In genomic region chr2L:13829540-13829939, dm6 we compare ENCODE assay signal across 1 fruit fly cellular context.
TF ChIP-seq lines count a peak whose summit lies in the region.

Gene Arpc1 (minus strand): TSS chr2L:13829741.
Gene Orc5 (plus strand): TSS chr2L:13829837.

TF ChIP-seq in whole organism, embryonic, 481 proteins besides CTCF, POLR2A, EP300 and RAD21 (continued from another document and continues in another):
- TF ChIP-seq E2f2 (GFP tag; IDR thresholded peaks at IDR 0.05; lab: Robert Waterston, UW) (peak; percentile 90), Nf-YA (GFP tag; IDR thresholded peaks at IDR 0.05; lab: Robert Waterston, UW) (no peak), h (optimal IDR thresholded peaks at IDR 0.05; lab: Kevin White, UChicago) (no peak), Lim3 (GFP tag; IDR thresholded peaks at IDR 0.05; lab: Robert Waterston, UW) (no peak), phol (tag; optimal IDR thresholded peaks at IDR 0.05; lab: Kevin White, UChicago) (peak; percentile 56), ems (GFP tag; optimal IDR thresholded peaks at IDR 0.05; lab: Kevin White, UChicago) (no peak), Pdp1 (GFP tag; optimal IDR thresholded peaks at IDR 0.05; lab: Kevin White, UChicago) (peak in 1 of 2 experiments; percentile 84), MESR4 (GFP tag; optimal IDR thresholded peaks at IDR 0.05; lab: Kevin White, UChicago) (peak; percentile 74), Gug (GFP tag; IDR thresholded peaks at IDR 0.05; lab: Robert Waterston, UW) (no peak), Dll (GFP tag; IDR thresholded peaks at IDR 0.05; lab: Robert Waterston, UW; ENCODE audit: partially characterized antibody) (peak; percentile 88), CG2120 (GFP tag; optimal IDR thresholded peaks at IDR 0.05; lab: Kevin White, UChicago) (no peak), hbn (GFP tag; IDR thresholded peaks at IDR 0.05; lab: Robert Waterston, UW; ENCODE audit: partially characterized antibody) (peak; percentile 92), Mad (GFP tag; optimal IDR thresholded peaks at IDR 0.05; lab: Kevin White, UChicago) (no peak), nmo (GFP tag; optimal IDR thresholded peaks at IDR 0.05; lab: Kevin White, UChicago) (peak; percentile 52), row (GFP tag; IDR thresholded peaks at IDR 0.05; lab: Robert Waterston, UW) (peak; percentile 36; the same call in 1 of the 3 replicates), CG9215 (GFP tag; IDR thresholded peaks at IDR 0.05; lab: Robert Waterston, UW) (no peak), MTF-1 (GFP tag; optimal IDR thresholded peaks at IDR 0.05; lab: Kevin White, UChicago; ENCODE audit: borderline replicate concordance) (no peak), CG17829 (tag; optimal IDR thresholded peaks at IDR 0.05; lab: Kevin White, UChicago) (peak; percentile 9), Sox102F (GFP tag; optimal IDR thresholded peaks at IDR 0.05; lab: Kevin White, UChicago) (no peak), YL-1 (GFP tag; optimal IDR thresholded peaks at IDR 0.05; lab: Kevin White, UChicago) (peak; percentile 82), CG8924 (tag; optimal IDR thresholded peaks at IDR 0.05; lab: Kevin White, UChicago) (peak; percentile 1), stwl (tag; optimal IDR thresholded peaks at IDR 0.05; lab: Kevin White, UChicago) (peak; percentile 48), grau (tag; optimal IDR thresholded peaks at IDR 0.05; lab: Kevin White, UChicago) (peak; percentile 48), CG4282 (GFP tag; optimal IDR thresholded peaks at IDR 0.05; lab: Kevin White, UChicago) (no peak), knrl (GFP tag; IDR thresholded peaks at IDR 0.05; lab: Robert Waterston, UW; ENCODE audit: partially characterized antibody) (peak; percentile 88), scrt (GFP tag; optimal IDR thresholded peaks at IDR 0.05; lab: Kevin White, UChicago) (no peak), rib (GFP tag; IDR thresholded peaks at IDR 0.05; lab: Robert Waterston, UW) (no peak), Sry-δ (GFP tag; optimal IDR thresholded peaks at IDR 0.05; lab: Kevin White, UChicago) (peak; percentile 96), BEAF-32 (GFP tag; optimal IDR thresholded peaks at IDR 0.05; lab: Kevin White, UChicago) (peak; percentile 96), pho (GFP tag; optimal IDR thresholded peaks at IDR 0.05; lab: Kevin White, UChicago) (no peak), ab (GFP tag; optimal IDR thresholded peaks at IDR 0.05; lab: Kevin White, UChicago) (no peak), Ptx1 (GFP tag; IDR thresholded peaks at IDR 0.05; lab: Robert Waterston, UW) (no peak), CG15073 (GFP tag; optimal IDR thresholded peaks at IDR 0.05; lab: Kevin White, UChicago) (no peak), CG5245 (GFP tag; optimal IDR thresholded peaks at IDR 0.05; lab: Kevin White, UChicago) (no peak), Hr78 (GFP tag; optimal IDR thresholded peaks at IDR 0.05; lab: Kevin White, UChicago) (no peak), insv (GFP tag; optimal IDR thresholded peaks at IDR 0.05; lab: Kevin White, UChicago) (peak in 1 of 2 experiments; percentile 4), bsh (GFP tag; optimal IDR thresholded peaks at IDR 0.05; lab: Kevin White, UChicago) (no peak), CG6791 (GFP tag; IDR thresholded peaks at IDR 0.05; lab: Robert Waterston, UW; ENCODE audit: partially characterized antibody) (peak; percentile 93), zen2 (GFP tag; IDR thresholded peaks at IDR 0.05; lab: Robert Waterston, UW; ENCODE audit: partially characterized antibody) (peak; percentile 72), Scr (GFP tag; IDR thresholded peaks at IDR 0.05; lab: Robert Waterston, UW; ENCODE audit: partially characterized antibody) (peak; percentile 86), CG11723 (GFP tag; optimal IDR thresholded peaks at IDR 0.05; lab: Kevin White, UChicago) (no peak), CG8944 (GFP tag; optimal IDR thresholded peaks at IDR 0.05; lab: Kevin White, UChicago) (no peak), br (optimal IDR thresholded peaks at IDR 0.05; lab: Kevin White, UChicago) (no peak), Myb (GFP tag; optimal IDR thresholded peaks at IDR 0.05; lab: Kevin White, UChicago) (peak; percentile 83), CG31441 (GFP tag; IDR thresholded peaks at IDR 0.05; lab: Robert Waterston, UW) (no peak), chn (GFP tag; optimal IDR thresholded peaks at IDR 0.05; lab: Kevin White, UChicago) (no peak), CG4617 (GFP tag; optimal IDR thresholded peaks at IDR 0.05; lab: Kevin White, UChicago; ENCODE audit: borderline replicate concordance) (peak; percentile 79), vnd (GFP tag; IDR thresholded peaks at IDR 0.05; lab: Robert Waterston, UW; ENCODE audit: partially characterized antibody) (peak; percentile 73), CG18262 (tag; optimal IDR thresholded peaks at IDR 0.05; lab: Kevin White, UChicago) (no peak), NfI (GFP tag; optimal IDR thresholded peaks at IDR 0.05; lab: Kevin White, UChicago) (no peak), Sox100B (GFP tag; optimal IDR thresholded peaks at IDR 0.05; lab: Kevin White, UChicago) (no peak), Ets97D (GFP tag; optimal IDR thresholded peaks at IDR 0.05; lab: Kevin White, UChicago) (peak; percentile 62), CG14050 (GFP tag; IDR thresholded peaks at IDR 0.05; lab: Robert Waterston, UW) (no peak), abd-A (tag; optimal IDR thresholded peaks at IDR 0.05; lab: Kevin White, UChicago) (no peak), sna (GFP tag; IDR thresholded peaks at IDR 0.05; lab: Robert Waterston, UW; ENCODE audit: partially characterized antibody) (peak; percentile 84), gfzf (GFP tag; optimal IDR thresholded peaks at IDR 0.05; lab: Kevin White, UChicago) (peak; percentile 93), CG4404 (GFP tag; IDR thresholded peaks at IDR 0.05; lab: Robert Waterston, UW) (no peak), sc (optimal IDR thresholded peaks at IDR 0.05; lab: Kevin White, UChicago) (no peak), sc (GFP tag; optimal IDR thresholded peaks at IDR 0.05; lab: Kevin White, UChicago) (no peak), CG17612 (GFP tag; IDR thresholded peaks at IDR 0.05; lab: Robert Waterston, UW) (no peak), E2f1 (GFP tag; IDR thresholded peaks at IDR 0.05; lab: Robert Waterston, UW) (peak; percentile 76), CG9797 (GFP tag; optimal IDR thresholded peaks at IDR 0.05; lab: Kevin White, UChicago) (peak; percentile 86), Bgb (GFP tag; IDR thresholded peaks at IDR 0.05; lab: Robert Waterston, UW; ENCODE audit: partially characterized antibody) (peak; percentile 87), CG2129 (GFP tag; IDR thresholded peaks at IDR 0.05; lab: Robert Waterston, UW; ENCODE audit: partially characterized antibody) (peak; percentile 82), Hmx (GFP tag; optimal IDR thresholded peaks at IDR 0.05; lab: Kevin White, UChicago) (no peak), hb (GFP tag; IDR thresholded peaks at IDR 0.05; lab: Robert Waterston, UW; ENCODE audit: partially characterized antibody) (peak; percentile 83), CG16779 (GFP tag; IDR thresholded peaks at IDR 0.05; lab: Robert Waterston, UW) (no peak), CG7271 (tag; optimal IDR thresholded peaks at IDR 0.05; lab: Kevin White, UChicago) (peak; percentile 50), tll (GFP tag; optimal IDR thresholded peaks at IDR 0.05; lab: Kevin White, UChicago) (no peak), CG18011 (GFP tag; optimal IDR thresholded peaks at IDR 0.05; lab: Kevin White, UChicago) (peak; percentile 50), CrebB (tag; optimal IDR thresholded peaks at IDR 0.05; lab: Kevin White, UChicago) (no peak), D (optimal IDR thresholded peaks at IDR 0.05; lab: Kevin White, UChicago) (peak; percentile 10), D (GFP tag; optimal IDR thresholded peaks at IDR 0.05; lab: Kevin White, UChicago) (no peak), Blimp-1 (GFP tag; optimal IDR thresholded peaks at IDR 0.05; lab: Kevin White, UChicago) (no peak), CG16813 (GFP tag; IDR thresholded peaks at IDR 0.05; lab: Robert Waterston, UW; ENCODE audit: partially characterized antibody) (peak; percentile 88), CG17385 (GFP tag; optimal IDR thresholded peaks at IDR 0.05; lab: Kevin White, UChicago) (no peak), CG17361 (GFP tag; IDR thresholded peaks at IDR 0.05; lab: Robert Waterston, UW) (no peak), CG30020 (tag; optimal IDR thresholded peaks at IDR 0.05; lab: Kevin White, UChicago) (peak; percentile 39), onecut (GFP tag; IDR thresholded peaks at IDR 0.05; lab: Robert Waterston, UW) (peak; percentile 48), zen (tag; optimal IDR thresholded peaks at IDR 0.05; lab: Kevin White, UChicago) (peak; percentile 40), Lpt (GFP tag; optimal IDR thresholded peaks at IDR 0.05; lab: Kevin White, UChicago) (no peak), fu2 (GFP tag; optimal IDR thresholded peaks at IDR 0.05; lab: Kevin White, UChicago) (no peak), Rfx (GFP tag; IDR thresholded peaks at IDR 0.05; lab: Robert Waterston, UW) (no peak), toy (GFP tag; IDR thresholded peaks at IDR 0.05; lab: Robert Waterston, UW) (no peak), Ravus (GFP tag; IDR thresholded peaks at IDR 0.05; lab: Robert Waterston, UW) (no peak), Abd-B (GFP tag; optimal IDR thresholded peaks at IDR 0.05; lab: Kevin White, UChicago) (peak; percentile 17), CG4328 (GFP tag; optimal IDR thresholded peaks at IDR 0.05; lab: Kevin White, UChicago) (no peak), pzg (GFP tag; optimal IDR thresholded peaks at IDR 0.05; lab: Kevin White, UChicago) (peak; percentile 96), wor (GFP tag; IDR thresholded peaks at IDR 0.05; lab: Robert Waterston, UW) (no peak), CG15514 (GFP tag; optimal IDR thresholded peaks at IDR 0.05; lab: Kevin White, UChicago) (peak; percentile 51), ssp (GFP tag; IDR thresholded peaks at IDR 0.05; lab: Robert Waterston, UW) (no peak), kay (GFP tag; optimal IDR thresholded peaks at IDR 0.05; lab: Kevin White, UChicago) (peak; percentile 78), CG32772 (GFP tag; IDR thresholded peaks at IDR 0.05; lab: Robert Waterston, UW) (no peak), ham (GFP tag; IDR thresholded peaks at IDR 0.05; lab: Robert Waterston, UW) (no peak), CG17328 (GFP tag; IDR thresholded peaks at IDR 0.05; lab: Robert Waterston, UW) (no peak), CG31224 (GFP tag; IDR thresholded peaks at IDR 0.05; lab: Robert Waterston, UW) (no peak), Deaf1 (tag; optimal IDR thresholded peaks at IDR 0.05; lab: Kevin White, UChicago) (no peak), NC2β (GFP tag; optimal IDR thresholded peaks at IDR 0.05; lab: Kevin White, UChicago) (no peak), CG10959 (GFP tag; IDR thresholded peaks at IDR 0.05; lab: Robert Waterston, UW) (no peak), eve (GFP tag; optimal IDR thresholded peaks at IDR 0.05; lab: Kevin White, UChicago) (no peak), ap (GFP tag; IDR thresholded peaks at IDR 0.05; lab: Robert Waterston, UW) (no peak), CG6813 (GFP tag; optimal IDR thresholded peaks at IDR 0.05; lab: Kevin White, UChicago) (no peak), CG1602 (GFP tag; optimal IDR thresholded peaks at IDR 0.05; lab: Kevin White, UChicago) (no peak), CHES-1-like (GFP tag; optimal IDR thresholded peaks at IDR 0.05; lab: Kevin White, UChicago) (peak; percentile 54), Atf3 (GFP tag; optimal IDR thresholded peaks at IDR 0.05; lab: Kevin White, UChicago) (no peak), slp2 (GFP tag; optimal IDR thresholded peaks at IDR 0.05; lab: Kevin White, UChicago) (no peak), Hr39 (optimal IDR thresholded peaks at IDR 0.05; lab: Kevin White, UChicago) (no peak), inv (GFP tag; IDR thresholded peaks at IDR 0.05; lab: Robert Waterston, UW; ENCODE audit: partially characterized antibody) (peak; percentile 80; the same call in 1 of the 2 replicates), CG34376 (GFP tag; optimal IDR thresholded peaks at IDR 0.05; lab: Kevin White, UChicago) (no peak), CG1024 (GFP tag; IDR thresholded peaks at IDR 0.05; lab: Robert Waterston, UW) (no peak), bab2 (GFP tag; optimal IDR thresholded peaks at IDR 0.05; lab: Kevin White, UChicago) (no peak), HLH4C (GFP tag; IDR thresholded peaks at IDR 0.05; lab: Robert Waterston, UW; ENCODE audit: partially characterized antibody) (peak; percentile 77), CG34224 (GFP tag; IDR thresholded peaks at IDR 0.05; lab: Robert Waterston, UW; ENCODE audit: partially characterized antibody) (peak; percentile 94), chinmo (GFP tag; IDR thresholded peaks at IDR 0.05; lab: Robert Waterston, UW; ENCODE audit: partially characterized antibody) (0 out of 4 replicates have a peak, but pooled peaks have one; percentile 65), tna (GFP tag; IDR thresholded peaks at IDR 0.05; lab: Robert Waterston, UW; ENCODE audit: partially characterized antibody) (peak; percentile 70), CG33557 (GFP tag; optimal IDR thresholded peaks at IDR 0.05; lab: Kevin White, UChicago) (no peak), bcd (GFP tag; optimal IDR thresholded peaks at IDR 0.05; lab: Kevin White, UChicago) (no peak), en (GFP tag; optimal IDR thresholded peaks at IDR 0.05; lab: Kevin White, UChicago) (no peak), vfl (GFP tag; optimal IDR thresholded peaks at IDR 0.05; lab: Kevin White, UChicago) (peak; percentile 7), Fer3 (tag; optimal IDR thresholded peaks at IDR 0.05; lab: Kevin White, UChicago) (no peak), trem (tag; optimal IDR thresholded peaks at IDR 0.05; lab: Kevin White, UChicago) (peak; percentile 76), CG11085 (GFP tag; IDR thresholded peaks at IDR 0.05; lab: Robert Waterston, UW) (no peak), Poxn (GFP tag; IDR thresholded peaks at IDR 0.05; lab: Robert Waterston, UW) (no peak), schlank (tag; optimal IDR thresholded peaks at IDR 0.05; lab: Kevin White, UChicago) (no peak), Dp (GFP tag; optimal IDR thresholded peaks at IDR 0.05; lab: Kevin White, UChicago) (peak; percentile 88), CG3281 (GFP tag; optimal IDR thresholded peaks at IDR 0.05; lab: Kevin White, UChicago) (no peak), CG13287 (GFP tag; IDR thresholded peaks at IDR 0.05; lab: Robert Waterston, UW; ENCODE audit: partially characterized antibody) (peak; percentile 93), nerfin-2 (GFP tag; IDR thresholded peaks at IDR 0.05; lab: Robert Waterston, UW; ENCODE audit: partially characterized antibody) (peak; percentile 64), CG15011 (GFP tag; optimal IDR thresholded peaks at IDR 0.05; lab: Kevin White, UChicago) (no peak), CG12236 (GFP tag; optimal IDR thresholded peaks at IDR 0.05; lab: Kevin White, UChicago) (no peak), pum (GFP tag; optimal IDR thresholded peaks at IDR 0.05; lab: Kevin White, UChicago) (no peak), Doc3 (GFP tag; IDR thresholded peaks at IDR 0.05; lab: Robert Waterston, UW; ENCODE audit: partially characterized antibody) (peak; percentile 77), Dek (tag; optimal IDR thresholded peaks at IDR 0.05; lab: Kevin White, UChicago) (no peak)
